Worm (Caenorhabditis elegans): ENCODE results near the gene nog-1.

ce11 chrIV:375915-376314 lies 17.8 kb upstream of the nog-1 start, which contains the start of gene fln-1:
- TF ChIP-seq unc-62 (GFP tag; optimal IDR thresholded peaks at IDR 0.05 in 1 of 2) (no peak), unc-62 (tag; optimal IDR thresholded peaks at IDR 0.05) (no peak), unc-130 (GFP tag; optimal IDR thresholded peaks at IDR 0.05) (no peak), lin-39 (tag; optimal IDR thresholded peaks at IDR 0.05) (no peak), attf-4 (tag; optimal IDR thresholded peaks at IDR 0.05) (no peak), dpl-1 (GFP tag; optimal IDR thresholded peaks at IDR 0.05) (no peak), ama-1 (optimal IDR thresholded peaks at IDR 0.05) (no peak), T26A8.4 (GFP tag; IDR thresholded peaks at IDR 0.05) (no peak), fos-1 (tag; optimal IDR thresholded peaks at IDR 0.05) (no peak), lin-29 (GFP tag; IDR thresholded peaks at IDR 0.05) (no peak), pha-4 (GFP tag; IDR thresholded peaks at IDR 0.05) (no peak), pha-4 (tag; optimal IDR thresholded peaks at IDR 0.05) (no peak), arid-1 (GFP tag; conservative IDR thresholded peaks at IDR 0.05) (no peak), nhr-237 (tag; optimal IDR thresholded peaks at IDR 0.05) (no peak), F49E8.2 (tag; optimal IDR thresholded peaks at IDR 0.05; ENCODE audit: borderline replicate concordance) (no peak), lsy-2 (tag; optimal IDR thresholded peaks at IDR 0.05) (no peak)

All from whole organism, L4 larva.